Worm (Caenorhabditis elegans): Measurements from ENCODE around the gene F55A11.11.

F55A11.11 gene

ce11 chrV:11809935-11810334, 27.0 kb downstream of the F55A11.11 start:
- peak; percentile 77 for TF ChIP-seq aha-1 (tag)
- no peak for TF ChIP-seq lim-7 (GFP tag; IDR thresholded peaks at IDR 0.05)

ce11 chrV:11811921-11812320, 29.0 kb downstream of the F55A11.11 start, which contains the start of gene D2023.3:
TSS of gene D2023.3 (minus strand) at chrV:11812021.
- TF ChIP-seq ces-1 (GFP tag; optimal IDR thresholded peaks at IDR 0.05): no peak
- TF ChIP-seq unc-62 (GFP tag; optimal IDR thresholded peaks at IDR 0.05 in 1 of 2): peak in 1 of 2 experiments; percentile 72
- TF ChIP-seq unc-62 (tag; optimal IDR thresholded peaks at IDR 0.05): no peak

ce11 chrV:11815566-11815965, 32.6 kb downstream of the F55A11.11 start:
- TF ChIP-seq mdl-1 (tag; optimal IDR thresholded peaks at IDR 0.05) (no peak), jun-1 (tag; optimal IDR thresholded peaks at IDR 0.05) (no peak), aha-1 (tag) (no peak), nhr-10 (tag; optimal IDR thresholded peaks at IDR 0.05) (no peak), Y75B8A.6 (GFP tag; IDR thresholded peaks at IDR 0.05) (no peak), D1046.2 (GFP tag; IDR thresholded peaks at IDR 0.05) (no peak), ceh-28 (tag; optimal IDR thresholded peaks at IDR 0.05) (no peak), tra-1 (GFP tag; IDR thresholded peaks at IDR 0.05) (no peak), ceh-32 (tag; optimal IDR thresholded peaks at IDR 0.05; ENCODE audit: poor library complexity) (no peak), set-16 (GFP tag; IDR thresholded peaks at IDR 0.05) (no peak)

ce11 chrV:11817263-11817726, 34.3 kb downstream of the F55A11.11 start:
- peak; percentile 63 for TF ChIP-seq lin-38 (GFP tag; IDR thresholded peaks at IDR 0.05)
- peak; percentile 25; the same call in 1 of the 2 replicates for TF ChIP-seq dmd-6 (GFP tag; IDR thresholded peaks at IDR 0.05)
- no peak for TF ChIP-seq nhr-111 (GFP tag; optimal IDR thresholded peaks at IDR 0.05)
- TF ChIP-seq cey-2 (tag; optimal IDR thresholded peaks at IDR 0.05; ENCODE audit: borderline replicate concordance, insufficient read depth): no peak
- TF ChIP-seq ZK546.5 (tag; optimal IDR thresholded peaks at IDR 0.05): no peak
- TF ChIP-seq lin-15B (tag; optimal IDR thresholded peaks at IDR 0.05): no peak
- TF ChIP-seq zfp-2 (tag; optimal IDR thresholded peaks at IDR 0.05): no peak
- no peak for TF ChIP-seq nhr-77 (tag; optimal IDR thresholded peaks at IDR 0.05)
- TF ChIP-seq duxl-1 (tag; optimal IDR thresholded peaks at IDR 0.05; ENCODE audit: poor library complexity): no peak
- TF ChIP-seq mep-1 (tag; optimal IDR thresholded peaks at IDR 0.05): peak; percentile 48
- no peak for TF ChIP-seq lin-29 (GFP tag; IDR thresholded peaks at IDR 0.05)
- no peak for TF ChIP-seq daf-12 (tag; optimal IDR thresholded peaks at IDR 0.05)
- TF ChIP-seq hif-1 (tag; optimal IDR thresholded peaks at IDR 0.05): peak in 1 of 2 experiments; percentile 11
- peak; percentile 24; the same call in 1 of the 2 replicates for TF ChIP-seq hmg-1.1 (GFP tag; IDR thresholded peaks at IDR 0.05)
- no peak for TF ChIP-seq ctbp-1 (GFP tag; IDR thresholded peaks at IDR 0.05)
- peak in 1 of 2 experiments; percentile 24 for TF ChIP-seq lsy-2 (tag; optimal IDR thresholded peaks at IDR 0.05)
- no peak for TF ChIP-seq dpl-1 (GFP tag; optimal IDR thresholded peaks at IDR 0.05)
- no peak for TF ChIP-seq daf-8 (GFP tag; IDR thresholded peaks at IDR 0.05)
- no peak for TF ChIP-seq vab-7 (GFP tag; IDR thresholded peaks at IDR 0.05)
- TF ChIP-seq D1046.2 (GFP tag; IDR thresholded peaks at IDR 0.05): peak; percentile 69; the same call in 1 of the 2 replicates
- no peak for TF ChIP-seq ceh-82 (tag; optimal IDR thresholded peaks at IDR 0.05)
- TF ChIP-seq mxl-2 (GFP tag; conservative IDR thresholded peaks at IDR 0.05): no peak
- TF ChIP-seq nhr-76 (tag; optimal IDR thresholded peaks at IDR 0.05): no peak
- TF ChIP-seq ces-1 (GFP tag; optimal IDR thresholded peaks at IDR 0.05): no peak
- no peak; the same call in 1 of the 2 replicates for TF ChIP-seq Y48G9A.11 (GFP tag; IDR thresholded peaks at IDR 0.05)
- TF ChIP-seq ceh-20 (GFP tag; IDR thresholded peaks at IDR 0.05): no peak
- TF ChIP-seq madf-9 (GFP tag; conservative IDR thresholded peaks at IDR 0.05): no peak
- no peak for TF ChIP-seq F26F4.8 (GFP tag; conservative IDR thresholded peaks at IDR 0.05)
- TF ChIP-seq zfp-3 (GFP tag; conservative IDR thresholded peaks at IDR 0.05): peak; percentile 91
- no peak for TF ChIP-seq ceh-28 (tag; optimal IDR thresholded peaks at IDR 0.05)
- 0 out of 2 replicates have a peak, but pooled peaks have one; percentile 59 for TF ChIP-seq Y105C5A.15 (GFP tag; IDR thresholded peaks at IDR 0.05)
- peak; percentile 55 for TF ChIP-seq nhr-102 (tag; optimal IDR thresholded peaks at IDR 0.05)
- TF ChIP-seq Y75B8A.6 (GFP tag; IDR thresholded peaks at IDR 0.05): peak; percentile 7; the same call in 1 of the 2 replicates
- TF ChIP-seq lin-39 (tag; optimal IDR thresholded peaks at IDR 0.05): no peak
- TF ChIP-seq hlh-30 (tag; optimal IDR thresholded peaks at IDR 0.05; ENCODE audit: insufficient read depth): no peak
